Worm (Caenorhabditis elegans) whole organism, L4/young adult: Measurements from ENCODE around the gene mrps-17.

Experiments
- dao-5 ChIP-seq: sonication (generic microtip); optimal IDR thresholded peaks from 2 replicates; lab custom pipeline; 2016; ENCODE audit warnings: missing genotype, missing genetic modification characterization, moderate library complexity, missing compliant biosample characterization
- him-1 ChIP-seq: sonication (generic microtip); optimal IDR thresholded peaks from 2 replicates; lab custom pipeline; 2016; ENCODE audit warnings: missing genotype, missing genetic modification reagents, missing genetic modification characterization, missing compliant biosample characterization

DNA sequence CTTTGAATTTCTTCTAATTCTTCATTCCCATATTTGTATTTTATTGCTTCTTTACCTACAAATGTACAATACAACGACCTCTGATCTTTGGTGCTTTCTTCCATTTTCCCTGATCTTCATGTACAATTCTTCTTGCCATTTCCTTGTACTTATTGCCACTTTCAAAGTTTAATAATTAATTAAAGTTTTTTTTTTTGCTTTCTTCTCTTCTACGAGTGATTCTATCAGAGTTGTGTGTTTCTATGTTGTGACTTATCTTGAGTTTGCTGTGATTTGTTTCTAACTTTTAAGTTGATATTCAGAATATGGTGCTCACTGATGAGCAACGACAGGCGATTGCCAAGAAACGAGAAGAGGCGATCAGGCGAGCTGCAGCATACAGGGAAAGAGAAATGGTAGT, 41.0 kb downstream of the mrps-17 start, which contains the start of gene smrc-1:
- TF ChIP-seq dao-5 (tag; lab: Kevin White, UChicago) (no peak), him-1 (tag; lab: Kevin White, UChicago) (no peak)
